Fruit fly (Drosophila melanogaster) whole organism, embryonic: ENCODE results near the gene CG18661.

Experiments used
- Ada2b ChIP-seq: fragments of 200-800 bp; sonication (Bioruptor generic); IDR thresholded peaks from 2 replicates; pipeline ENCODE4 v1.3.6; 2022; ENCODE audit warnings: missing biosample characterization, missing genetic modification characterization
- Blimp-1 ChIP-seq: fragments of 200-800 bp; sonication (Bioruptor generic); optimal IDR thresholded peaks from 3 replicates; lab custom pipeline; 2018; ENCODE audit warnings: missing biosample characterization, missing genetic modification characterization, mild to moderate bottlenecking, moderate library complexity, missing genetic modification reagents
- CG10274 ChIP-seq: fragments of 200-800 bp; sonication (Bioruptor generic); optimal IDR thresholded peaks from 3 replicates; lab custom pipeline; 2017; ENCODE audit warnings: missing biosample characterization, mild to moderate bottlenecking, missing genetic modification characterization
- CG10543 ChIP-seq: fragments of 200-800 bp; sonication (Bioruptor generic); optimal IDR thresholded peaks from 3 replicates; lab custom pipeline; 2017; ENCODE audit warnings: missing biosample characterization, mild to moderate bottlenecking, missing genetic modification characterization, moderate library complexity
- CG12071 ChIP-seq: fragments of 200-800 bp; sonication (Bioruptor generic); optimal IDR thresholded peaks from 3 replicates; lab custom pipeline; 2018; ENCODE audit warnings: missing biosample characterization, mild to moderate bottlenecking, missing genetic modification characterization
- CG12219 ChIP-seq: fragments of 200-800 bp; sonication (Bioruptor generic); optimal IDR thresholded peaks from 3 replicates; lab custom pipeline; 2018; ENCODE audit warnings: missing biosample characterization, mild to moderate bottlenecking, missing genetic modification characterization
- CG12744 ChIP-seq: fragments of 200-800 bp; sonication (Bioruptor generic); optimal IDR thresholded peaks from 2 replicates; lab custom pipeline; 2016; ENCODE audit warnings: missing biosample characterization, missing genetic modification characterization
- CG13296 ChIP-seq: fragments of 200-800 bp; sonication (Bioruptor generic); optimal IDR thresholded peaks from 3 replicates; lab custom pipeline; 2018; ENCODE audit warnings: missing biosample characterization, mild to moderate bottlenecking, missing genetic modification characterization
- CG15073 ChIP-seq: fragments of 200-800 bp; sonication (Bioruptor generic); optimal IDR thresholded peaks from 2 replicates; lab custom pipeline; 2016; ENCODE audit warnings: missing biosample characterization, missing genetic modification characterization
- CG17385 ChIP-seq: fragments of 200-800 bp; sonication (Bioruptor generic); optimal IDR thresholded peaks from 3 replicates; lab custom pipeline; 2018; ENCODE audit warnings: missing biosample characterization, mild to moderate bottlenecking, missing genetic modification characterization
- CG17802 ChIP-seq: fragments of 200-800 bp; sonication (Bioruptor generic); optimal IDR thresholded peaks from 2 replicates; lab custom pipeline; 2018; ENCODE audit warnings: missing biosample characterization, mild to moderate bottlenecking, missing genetic modification characterization, moderate library complexity
- CG18476 ChIP-seq: fragments of 200-800 bp; sonication (Bioruptor generic); optimal IDR thresholded peaks from 2 replicates; lab custom pipeline; 2016; ENCODE audit warnings: missing biosample characterization, mild to moderate bottlenecking, missing genetic modification characterization
- CG2199 ChIP-seq: fragments of 200-800 bp; sonication (Bioruptor generic); IDR thresholded peaks from 3 replicates; pipeline ENCODE4 v1.3.6; 2022; ENCODE audit warnings: missing biosample characterization, missing genetic modification characterization
- CG30403 ChIP-seq: fragments of 200-800 bp; sonication (Bioruptor generic); optimal IDR thresholded peaks from 3 replicates; lab custom pipeline; 2016; ENCODE audit warnings: missing biosample characterization, missing genetic modification characterization
- CG3163 ChIP-seq: fragments of 200-800 bp; sonication (Bioruptor generic); optimal IDR thresholded peaks from 3 replicates; lab custom pipeline; 2016; ENCODE audit warnings: missing biosample characterization, missing genetic modification characterization
- CG32772 ChIP-seq: fragments of 200-800 bp; sonication (Bioruptor generic); IDR thresholded peaks from 2 replicates; pipeline ENCODE4 v1.3.6; 2022; ENCODE audit warnings: missing biosample characterization, missing genetic modification characterization
- CG43689 ChIP-seq: fragments of 200-800 bp; sonication (Bioruptor generic); IDR thresholded peaks from 2 replicates; pipeline ENCODE4 v1.3.6; 2022; ENCODE audit warnings: missing biosample characterization, missing genetic modification characterization
- CG6813 ChIP-seq: fragments of 200-800 bp; sonication (Bioruptor generic); optimal IDR thresholded peaks from 2 replicates; lab custom pipeline; 2017; ENCODE audit warnings: missing biosample characterization, missing genetic modification characterization, mild to moderate bottlenecking, moderate library complexity, missing genetic modification reagents
- CG6854 ChIP-seq: fragments of 200-800 bp; sonication (Bioruptor generic); optimal IDR thresholded peaks from 3 replicates; lab custom pipeline; 2017; ENCODE audit warnings: missing biosample characterization, mild to moderate bottlenecking, missing genetic modification characterization
- CG7556 ChIP-seq: fragments of 200-800 bp; sonication (Bioruptor generic); optimal IDR thresholded peaks from 2 replicates; lab custom pipeline; 2017; ENCODE audit warnings: missing biosample characterization, mild to moderate bottlenecking, missing genetic modification characterization
- CG8388 ChIP-seq: fragments of 200-800 bp; sonication (Bioruptor generic); optimal IDR thresholded peaks from 2 replicates; lab custom pipeline; 2019; ENCODE audit warnings: missing biosample characterization, mild to moderate bottlenecking, missing genetic modification characterization, moderate library complexity
- CG8765 ChIP-seq: fragments of 200-800 bp; sonication (Bioruptor generic); IDR thresholded peaks from 2 replicates; pipeline ENCODE4 v1.3.6; 2022; ENCODE audit warnings: missing biosample characterization, missing genetic modification characterization
- CG9215 ChIP-seq: fragments of 200-800 bp; sonication (Bioruptor generic); IDR thresholded peaks from 2 replicates; pipeline ENCODE4 v1.3.6; 2022; ENCODE audit warnings: missing biosample characterization, missing genetic modification characterization
- CG9817 ChIP-seq: fragments of 200-800 bp; sonication (Bioruptor generic); optimal IDR thresholded peaks from 2 replicates; lab custom pipeline; 2018; ENCODE audit warnings: missing biosample characterization, mild to moderate bottlenecking, missing genetic modification characterization, moderate library complexity
- Camta ChIP-seq: fragments of 200-800 bp; sonication (Bioruptor generic); optimal IDR thresholded peaks from 2 replicates; lab custom pipeline; 2016; ENCODE audit warnings: missing biosample characterization, missing genetic modification characterization
- CkIIα-i1 ChIP-seq: fragments of 200-800 bp; sonication (Bioruptor generic); IDR thresholded peaks from 2 replicates; pipeline ENCODE4 v1.3.6; 2022; ENCODE audit warnings: missing biosample characterization, missing genetic modification characterization
- CrebB ChIP-seq: fragments of 200-800 bp; sonication (Bioruptor generic); optimal IDR thresholded peaks from 3 replicates; lab custom pipeline; 2018; ENCODE audit warnings: missing biosample characterization, mild to moderate bottlenecking, missing genetic modification characterization
- Drgx ChIP-seq: fragments of 200-800 bp; sonication (Bioruptor generic); IDR thresholded peaks from 2 replicates; pipeline ENCODE4 v1.3.6; 2022; ENCODE audit warnings: missing biosample characterization, missing genetic modification characterization
- Myb ChIP-seq: fragments of 200-800 bp; sonication (Bioruptor generic); optimal IDR thresholded peaks from 2 replicates; lab custom pipeline; 2016; ENCODE audit warnings: missing biosample characterization, missing genetic modification characterization
- Nf-YC ChIP-seq: fragments of 200-800 bp; optimal IDR thresholded peaks from 3 replicates; lab custom pipeline; 2019; ENCODE audit warnings: missing biosample characterization, mild to moderate bottlenecking, missing genetic modification characterization, moderate library complexity
- Opbp ChIP-seq: fragments of 200-800 bp; sonication (Bioruptor generic); IDR thresholded peaks from 3 replicates; pipeline ENCODE4 v1.3.6; 2022; ENCODE audit warnings: missing biosample characterization, missing genetic modification characterization; ENCODE audit not compliant: partially characterized antibody
- Xbp1 ChIP-seq: fragments of 200-800 bp; sonication (Bioruptor generic); optimal IDR thresholded peaks from 3 replicates; lab custom pipeline; 2016; ENCODE audit warnings: missing biosample characterization, mild to moderate bottlenecking, missing genetic modification characterization
- YL-1 ChIP-seq: fragments of 200-800 bp; sonication (Bioruptor generic); optimal IDR thresholded peaks from 3 replicates; lab custom pipeline; 2017; ENCODE audit warnings: missing biosample characterization, mild to moderate bottlenecking, missing genetic modification characterization
- ac ChIP-seq: fragments of 200-800 bp; sonication (Bioruptor generic); optimal IDR thresholded peaks from 3 replicates; lab custom pipeline; 2017; ENCODE audit warnings: missing biosample characterization, mild to moderate bottlenecking, missing genetic modification characterization
- az2 ChIP-seq: fragments of 200-800 bp; sonication (Bioruptor generic); optimal IDR thresholded peaks from 3 replicates; lab custom pipeline; 2016; ENCODE audit warnings: missing biosample characterization, missing genetic modification characterization
- btn ChIP-seq: fragments of 200-800 bp; sonication (Bioruptor generic); optimal IDR thresholded peaks from 2 replicates; lab custom pipeline; 2016; ENCODE audit warnings: missing biosample characterization, missing genetic modification characterization
- ci ChIP-seq: fragments of 200-800 bp; sonication (Bioruptor generic); IDR thresholded peaks from 3 replicates; pipeline ENCODE4 v1.3.6; 2022; ENCODE audit warnings: missing biosample characterization, missing genetic modification characterization
- cwo ChIP-seq: fragments of 200-800 bp; sonication (Bioruptor generic); optimal IDR thresholded peaks from 3 replicates; lab custom pipeline; 2017; ENCODE audit warnings: missing biosample characterization, missing genetic modification characterization, mild to moderate bottlenecking, moderate library complexity, missing genetic modification reagents
- ind ChIP-seq: fragments of 200-800 bp; sonication (Bioruptor generic); optimal IDR thresholded peaks from 3 replicates; lab custom pipeline; 2016; ENCODE audit warnings: missing biosample characterization, missing genetic modification characterization
- jing ChIP-seq: fragments of 200-800 bp; sonication (Bioruptor generic); optimal IDR thresholded peaks from 2 replicates; lab custom pipeline; 2018; ENCODE audit warnings: missing biosample characterization, mild to moderate bottlenecking, missing genetic modification characterization
- kni ChIP-seq: fragments of 200-800 bp; sonication (Bioruptor generic); optimal IDR thresholded peaks from 3 replicates; lab custom pipeline; 2017; ENCODE audit warnings: mild to moderate bottlenecking, missing biosample characterization, missing genetic modification reagents, missing genetic modification characterization
- mld ChIP-seq: fragments of 200-800 bp; sonication (Bioruptor generic); IDR thresholded peaks from 3 replicates; pipeline ENCODE4 v1.3.6; 2022; ENCODE audit warnings: missing biosample characterization, missing genetic modification characterization; ENCODE audit not compliant: partially characterized antibody
- nmo ChIP-seq: fragments of 200-800 bp; sonication (Bioruptor generic); optimal IDR thresholded peaks from 2 replicates; lab custom pipeline; 2018; ENCODE audit warnings: missing biosample characterization, mild to moderate bottlenecking, missing genetic modification characterization, moderate library complexity
- ranshi ChIP-seq: fragments of 200-800 bp; sonication (Bioruptor generic); IDR thresholded peaks from 2 replicates; pipeline ENCODE4 v1.3.6; 2022; ENCODE audit warnings: missing biosample characterization, missing genetic modification characterization
- sens-2 ChIP-seq: fragments of 200-800 bp; sonication (Bioruptor generic); IDR thresholded peaks from 2 replicates; pipeline ENCODE4 v1.3.6; 2022; ENCODE audit warnings: missing biosample characterization, missing genetic modification characterization
- seq ChIP-seq: fragments of 200-800 bp; sonication (Bioruptor generic); IDR thresholded peaks from 2 replicates; pipeline ENCODE4 v1.3.6; 2022; ENCODE audit warnings: missing biosample characterization, missing genetic modification characterization
- tll ChIP-seq, 2 experiments: fragments of 200-800 bp in 1 of 2; fragments of >200 bp in 1 of 2; sonication (Bioruptor generic) in 1 of 2; optimal IDR thresholded peaks; 2 replicates each; lab custom pipeline; 2017 to 2019; ENCODE audit warnings: missing biosample characterization in 2 of 2, missing genetic modification characterization in 2 of 2, mild to moderate bottlenecking in 1 of 2, moderate library complexity in 1 of 2
- twi ChIP-seq: fragments of 200-800 bp; optimal IDR thresholded peaks from 2 replicates; lab custom pipeline; 2019; ENCODE audit warnings: missing biosample characterization, mild to moderate bottlenecking, missing genetic modification characterization, moderate library complexity

CG18661 gene

DNA sequence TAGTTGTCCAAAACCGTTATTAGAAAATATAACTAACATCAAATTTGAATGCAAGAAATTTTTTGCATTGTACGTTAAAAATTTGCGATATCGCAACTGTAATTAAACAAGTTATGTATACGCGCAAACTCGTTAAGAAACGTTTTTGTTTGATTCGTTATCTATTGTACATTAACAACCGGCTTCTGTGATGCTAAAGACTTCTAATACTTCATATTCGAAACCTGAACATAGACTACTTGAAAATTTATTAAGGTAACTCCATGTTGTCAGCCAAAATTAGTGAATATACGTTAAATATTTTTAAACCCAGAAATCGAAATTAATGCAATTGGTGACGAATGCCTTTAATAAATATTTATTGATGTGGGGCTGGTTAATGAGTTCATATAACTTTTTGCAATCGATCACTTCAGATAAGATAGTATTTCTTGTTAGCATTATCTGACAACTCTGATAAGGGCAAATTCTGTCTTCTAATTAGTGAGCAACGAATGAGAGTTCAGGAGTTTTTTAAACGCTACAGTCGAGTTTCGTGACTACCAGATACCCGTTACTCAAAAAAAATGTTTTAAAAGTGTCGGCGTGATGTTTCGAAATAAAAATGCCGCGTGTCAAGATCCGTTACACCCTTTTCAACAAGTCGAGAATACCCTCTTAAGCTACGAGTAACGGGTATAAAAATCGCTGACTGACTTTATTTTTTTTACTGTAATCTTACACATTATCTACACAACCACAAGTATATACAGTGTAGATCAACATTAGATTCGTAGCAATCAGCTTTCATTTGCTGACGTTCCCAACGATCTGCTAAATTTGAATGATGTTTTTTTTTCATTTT, 45.0 kb upstream of the CG18661 start (continued):
- no peak for TF ChIP-seq CG6854
- no peak for TF ChIP-seq CrebB (tag; lab: Kevin White, UChicago)
- TF ChIP-seq CG12071 (GFP tag; lab: Kevin White, UChicago), result peak; percentile 30
- TF ChIP-seq CG6813 (GFP tag; lab: Kevin White, UChicago), result peak; percentile 9
- TF ChIP-seq CG13296 (GFP tag; lab: Kevin White, UChicago), result peak; percentile 7
- no peak for TF ChIP-seq CG10274 (GFP tag; lab: Kevin White, UChicago)
- peak; percentile 68 for TF ChIP-seq ci (GFP tag; lab: Robert Waterston, UW)
- TF ChIP-seq CG8765 (GFP tag; lab: Robert Waterston, UW), result peak; percentile 56
- no peak for TF ChIP-seq btn (GFP tag; lab: Kevin White, UChicago)
- TF ChIP-seq sens-2 (GFP tag; lab: Robert Waterston, UW), result no peak
- peak; percentile 41 for TF ChIP-seq CG12744 (GFP tag; lab: Kevin White, UChicago)
- peak; percentile 15 for TF ChIP-seq az2
- 0 out of 2 replicates have a peak, but pooled peaks have one; percentile 24 for TF ChIP-seq seq (GFP tag; lab: Robert Waterston, UW)
- TF ChIP-seq Blimp-1 (GFP tag; lab: Kevin White, UChicago), result peak; percentile 35
- TF ChIP-seq CG32772 (GFP tag; lab: Robert Waterston, UW), result peak; percentile 67
- TF ChIP-seq cwo, result peak; percentile 61
- TF ChIP-seq tll (GFP tag; optimal IDR thresholded peaks at IDR 0.05; lab: Kevin White, UChicago), result peak in 1 of 2 experiments; percentile 26
- peak; percentile 36 for TF ChIP-seq CG17385 (GFP tag; lab: Kevin White, UChicago)
- TF ChIP-seq CG17802, result no peak
- TF ChIP-seq Myb (GFP tag; lab: Kevin White, UChicago), result peak; percentile 91
- TF ChIP-seq CG12219, result peak; percentile 30
- TF ChIP-seq CG8388 (GFP tag; lab: Kevin White, UChicago), result peak; percentile 42
- TF ChIP-seq CG10543, result no peak
- no peak; the same call in 1 of the 2 replicates for TF ChIP-seq CG9215 (GFP tag; lab: Robert Waterston, UW)
- no peak for TF ChIP-seq Camta
- peak; percentile 14 for TF ChIP-seq nmo (GFP tag; lab: Kevin White, UChicago)
- no peak for TF ChIP-seq jing (GFP tag; lab: Kevin White, UChicago)
- no peak for TF ChIP-seq CG9817 (tag; lab: Kevin White, UChicago)
- TF ChIP-seq kni (GFP tag; lab: Kevin White, UChicago), result no peak
- no peak for TF ChIP-seq CG18476 (GFP tag; lab: Kevin White, UChicago)
- TF ChIP-seq twi (tag; lab: Kevin White, UChicago), result no peak
- TF ChIP-seq mld (GFP tag; lab: Robert Waterston, UW), result no peak
- TF ChIP-seq Ada2b, result peak; percentile 27; the same call in 1 of the 2 replicates
- no peak for TF ChIP-seq CG7556 (GFP tag; lab: Kevin White, UChicago)
- no peak for TF ChIP-seq Nf-YC (tag; lab: Kevin White, UChicago)
- TF ChIP-seq YL-1 (GFP tag; lab: Kevin White, UChicago), result no peak
- TF ChIP-seq CG43689, result no peak
- TF ChIP-seq Xbp1 (GFP tag; lab: Kevin White, UChicago), result peak; percentile 28
- peak; percentile 76; the same call in 2 of the 3 replicates for TF ChIP-seq Opbp (GFP tag; lab: Robert Waterston, UW)
- peak; percentile 35 for TF ChIP-seq ind (GFP tag; lab: Kevin White, UChicago)
- TF ChIP-seq Drgx (GFP tag; lab: Robert Waterston, UW), result peak; percentile 77
- peak; percentile 50 for TF ChIP-seq CG3163 (GFP tag; lab: Kevin White, UChicago)
- no peak; the same call in 1 of the 2 replicates for TF ChIP-seq ranshi (GFP tag; lab: Robert Waterston, UW)
- no peak for TF ChIP-seq CkIIα-i1 (GFP tag; lab: Robert Waterston, UW)
- TF ChIP-seq CG30403 (GFP tag; lab: Kevin White, UChicago), result peak; percentile 34
- TF ChIP-seq CG2199 (GFP tag; lab: Robert Waterston, UW), result peak; percentile 85
- no peak for TF ChIP-seq CG15073 (GFP tag; lab: Kevin White, UChicago)
- TF ChIP-seq ac (GFP tag; lab: Kevin White, UChicago), result no peak
